Fruit fly (Drosophila melanogaster): Measurements from ENCODE around the gene not.

dm6 chr3L:18607162-18607561, 14.8 kb downstream of the not start, which contains the start of gene CG18231:
- TF ChIP-seq kay (GFP tag; ENCODE audit: borderline replicate concordance), result no peak
- no peak for TF ChIP-seq cic (GFP tag; optimal IDR thresholded peaks at IDR 0.05)
- no peak for TF ChIP-seq Clk (GFP tag; optimal IDR thresholded peaks at IDR 0.05)
- no peak for TF ChIP-seq cnc (optimal IDR thresholded peaks at IDR 0.05)
- no peak for TF ChIP-seq CG7045 (GFP tag; optimal IDR thresholded peaks at IDR 0.05)
- TF ChIP-seq Crg-1 (GFP tag; optimal IDR thresholded peaks at IDR 0.05), result no peak
- no peak for TF ChIP-seq CG11617 (GFP tag; optimal IDR thresholded peaks at IDR 0.05)
- TF ChIP-seq CG12768 (GFP tag; optimal IDR thresholded peaks at IDR 0.05), result no peak
- TF ChIP-seq Mnt (GFP tag; optimal IDR thresholded peaks at IDR 0.05), result no peak
- no peak for TF ChIP-seq CG5204 (GFP tag; optimal IDR thresholded peaks at IDR 0.05)
- no peak for TF ChIP-seq ovo (GFP tag; optimal IDR thresholded peaks at IDR 0.05)
- no peak for TF ChIP-seq CG33017 (tag; optimal IDR thresholded peaks at IDR 0.05)
- no peak for TF ChIP-seq tj (GFP tag; optimal IDR thresholded peaks at IDR 0.05)

Measured in whole organism, adult.